Worm (Caenorhabditis elegans) whole organism, L2 larva: ENCODE data around the gene cyl-1.
A peak's percentile ranks its signal among the peaks of the same experiment; 100 is the strongest.

Source experiments
- C34F6.9 ChIP-seq: fragments of 150-350 bp; optimal IDR thresholded peaks from 2 replicates; lab custom pipeline; 2014; ENCODE audit warnings: missing biosample characterization, missing genetic modification characterization
- R02D3.7 ChIP-seq: fragments of 150-350 bp; optimal IDR thresholded peaks from 2 replicates; lab custom pipeline; 2014; ENCODE audit warnings: missing biosample characterization, missing genetic modification characterization
- Y55F3AM.14 ChIP-seq: fragments of 200-800 bp; sonication (Bioruptor generic); optimal IDR thresholded peaks from 2 replicates; lab custom pipeline; 2018; ENCODE audit warnings: mild to moderate bottlenecking, missing genetic modification characterization, missing compliant biosample characterization
- alr-1 ChIP-seq: fragments of 150-350 bp; optimal IDR thresholded peaks from 2 replicates; lab custom pipeline; 2014; ENCODE audit warnings: missing biosample characterization, missing genetic modification characterization
- aly-2 ChIP-seq: fragments of 150-350 bp; optimal IDR thresholded peaks from 2 replicates; lab custom pipeline; 2014; ENCODE audit warnings: missing biosample characterization, missing genetic modification characterization
- ama-1 ChIP-seq: fragments of 150-350 bp; optimal IDR thresholded peaks from 2 replicates; lab custom pipeline; 2018; ENCODE audit warnings: inconsistent platforms
- ceh-82 ChIP-seq: fragments of 150-350 bp; optimal IDR thresholded peaks from 2 replicates; lab custom pipeline; 2014; ENCODE audit warnings: missing biosample characterization, missing genetic modification characterization
- crh-2 ChIP-seq: sonication (generic microtip); optimal IDR thresholded peaks from 2 replicates; lab custom pipeline; 2017; ENCODE audit warnings: missing biosample characterization, missing genetic modification characterization
- egl-27 ChIP-seq: sonication (generic microtip); optimal IDR thresholded peaks from 3 replicates; lab custom pipeline; 2017; ENCODE audit warnings: missing biosample characterization, missing genetic modification reagents, missing genetic modification characterization
- elt-3 ChIP-seq: sonication (generic microtip); optimal IDR thresholded peaks from 2 replicates; lab custom pipeline; 2017; ENCODE audit warnings: missing biosample characterization, missing genetic modification characterization
- fos-1 ChIP-seq: fragments of 150-350 bp; optimal IDR thresholded peaks from 2 replicates; lab custom pipeline; 2014; ENCODE audit warnings: missing biosample characterization, missing genetic modification characterization
- lin-11 ChIP-seq: fragments of 150-350 bp; sonication (generic microtip); optimal IDR thresholded peaks from 2 replicates; lab custom pipeline; 2014; ENCODE audit warnings: missing biosample characterization, missing genetic modification characterization, inconsistent platforms, mixed read lengths
- lin-13 ChIP-seq: fragments of 150-350 bp; optimal IDR thresholded peaks from 2 replicates; lab custom pipeline; 2014; ENCODE audit warnings: missing biosample characterization, missing genetic modification reagents, missing genetic modification characterization
- lin-39 ChIP-seq: fragments of 150-350 bp; optimal IDR thresholded peaks from 2 replicates; lab custom pipeline; 2014; ENCODE audit warnings: missing biosample characterization, missing genetic modification reagents, missing genetic modification characterization
- lsy-2 ChIP-seq, 2 experiments: fragments of 150-350 bp in 1 of 2; sonication (generic microtip) in 1 of 2; optimal IDR thresholded peaks; 2 replicates each; lab custom pipeline; 2014 to 2017; ENCODE audit warnings: missing biosample characterization in 2 of 2, missing genetic modification characterization in 2 of 2
- mab-5 ChIP-seq: fragments of 150-350 bp; optimal IDR thresholded peaks from 2 replicates; lab custom pipeline; 2014; ENCODE audit warnings: missing biosample characterization, missing genetic modification characterization
- mdl-1 ChIP-seq, 2 experiments: fragments of 150-350 bp in 1 of 2; sonication (generic microtip) in 1 of 2; optimal IDR thresholded peaks; 2 replicates each; lab custom pipeline; 2017; ENCODE audit warnings: missing biosample characterization in 2 of 2, missing genetic modification characterization in 2 of 2
- nhr-129 ChIP-seq: fragments of 150-350 bp; optimal IDR thresholded peaks from 2 replicates; lab custom pipeline; 2014; ENCODE audit warnings: missing biosample characterization, missing genetic modification characterization
- nhr-21 ChIP-seq: fragments of 150-350 bp; optimal IDR thresholded peaks from 2 replicates; lab custom pipeline; 2014; ENCODE audit warnings: missing biosample characterization, missing genetic modification characterization
- nhr-237 ChIP-seq: fragments of 150-350 bp; optimal IDR thresholded peaks from 2 replicates; lab custom pipeline; 2014; ENCODE audit warnings: missing biosample characterization, missing genetic modification characterization
- nhr-6 ChIP-seq: fragments of 150-350 bp; optimal IDR thresholded peaks from 2 replicates; lab custom pipeline; 2014; ENCODE audit warnings: missing biosample characterization, missing genetic modification characterization
- nhr-77 ChIP-seq: fragments of 150-350 bp; optimal IDR thresholded peaks from 2 replicates; lab custom pipeline; 2014; ENCODE audit warnings: missing biosample characterization, missing genetic modification characterization
- peb-1 ChIP-seq: fragments of 150-350 bp; optimal IDR thresholded peaks from 2 replicates; lab custom pipeline; 2014; ENCODE audit warnings: missing biosample characterization, missing genetic modification characterization
- sma-3 ChIP-seq: sonication (generic microtip); optimal IDR thresholded peaks from 2 replicates; lab custom pipeline; 2016; ENCODE audit warnings: missing genetic modification reagents, missing genetic modification characterization, missing compliant biosample characterization
- sma-9 ChIP-seq, 2 experiments: fragments of 150-350 bp in 1 of 2; sonication (generic microtip) in 1 of 2; optimal IDR thresholded peaks; 2 replicates each; lab custom pipeline; 2014 to 2016; ENCODE audit warnings: missing genetic modification characterization in 2 of 2, mild to moderate bottlenecking in 1 of 2, missing biosample characterization in 1 of 2, missing compliant biosample characterization in 1 of 2, missing genetic modification reagents in 1 of 2, moderate library complexity in 1 of 2
- unc-39 ChIP-seq: fragments of 150-350 bp; optimal IDR thresholded peaks from 2 replicates; lab custom pipeline; 2014; ENCODE audit warnings: missing biosample characterization, missing genetic modification characterization
- unc-62 ChIP-seq: fragments of 150-350 bp; optimal IDR thresholded peaks from 2 replicates; lab custom pipeline; 2014; ENCODE audit warnings: missing biosample characterization, missing genetic modification reagents, missing genetic modification characterization
- zag-1 ChIP-seq: fragments of 150-350 bp; optimal IDR thresholded peaks from 2 replicates; lab custom pipeline; 2014; ENCODE audit warnings: missing biosample characterization, missing genetic modification characterization
- ztf-1 ChIP-seq: fragments of 200-800 bp; sonication (Bioruptor generic); conservative IDR thresholded peaks from 2 replicates; pipeline ENCODE4 v1.3.6; 2022; ENCODE audit warnings: missing genetic modification characterization, missing compliant biosample characterization
- ztf-11 ChIP-seq: sonication (generic microtip); optimal IDR thresholded peaks from 2 replicates; lab custom pipeline; 2017; ENCODE audit warnings: missing biosample characterization, missing genetic modification characterization
- ztf-4 ChIP-seq: fragments of 150-350 bp; optimal IDR thresholded peaks from 2 replicates; lab custom pipeline; 2014; ENCODE audit warnings: missing biosample characterization, missing genetic modification characterization

The cyl-1 gene

DNA sequence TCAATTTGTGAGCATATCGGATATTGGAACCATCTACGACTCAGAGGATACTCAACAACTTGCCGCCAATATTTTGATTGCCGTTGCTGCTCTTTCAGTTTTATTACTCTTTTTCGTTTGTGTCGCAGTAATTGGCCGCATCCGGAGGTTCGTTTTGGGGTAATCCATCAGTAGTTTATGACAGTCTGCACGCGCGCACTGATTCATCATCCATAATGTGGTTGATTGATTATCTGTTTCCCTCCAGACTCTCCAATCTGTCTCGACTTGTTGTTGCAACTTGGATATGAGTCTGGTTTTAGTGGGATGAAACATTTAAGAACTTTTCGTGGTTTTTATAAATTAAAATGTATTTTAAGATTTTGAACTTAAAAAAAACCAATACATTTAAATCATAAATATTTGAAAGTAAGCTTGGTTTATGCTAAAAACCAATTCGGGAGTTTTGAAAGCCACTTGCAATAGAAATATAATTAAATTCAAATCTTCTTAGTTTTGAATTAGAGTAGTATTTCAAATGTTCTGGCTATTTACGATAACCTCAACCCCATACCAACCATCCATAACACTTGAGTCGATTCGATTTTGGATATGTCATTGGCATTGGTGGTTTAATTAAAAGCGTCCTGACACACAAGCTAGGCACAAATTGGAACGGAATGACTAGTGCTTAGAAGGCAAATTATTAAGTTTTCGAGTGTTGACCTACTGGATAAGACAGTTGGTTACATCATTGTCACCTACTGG is 33.3 kb downstream of the cyl-1 start:
- TF ChIP-seq nhr-129 (no peak), unc-39 (tag; lab: Kevin White, UChicago) (no peak), R02D3.7 (tag; lab: Kevin White, UChicago) (no peak), egl-27 (tag; lab: Kevin White, UChicago) (no peak), peb-1 (tag; lab: Kevin White, UChicago) (no peak), mab-5 (tag; lab: Kevin White, UChicago) (no peak), Y55F3AM.14 (GFP tag; lab: Kevin White, UChicago) (no peak), alr-1 (no peak)

DNA sequence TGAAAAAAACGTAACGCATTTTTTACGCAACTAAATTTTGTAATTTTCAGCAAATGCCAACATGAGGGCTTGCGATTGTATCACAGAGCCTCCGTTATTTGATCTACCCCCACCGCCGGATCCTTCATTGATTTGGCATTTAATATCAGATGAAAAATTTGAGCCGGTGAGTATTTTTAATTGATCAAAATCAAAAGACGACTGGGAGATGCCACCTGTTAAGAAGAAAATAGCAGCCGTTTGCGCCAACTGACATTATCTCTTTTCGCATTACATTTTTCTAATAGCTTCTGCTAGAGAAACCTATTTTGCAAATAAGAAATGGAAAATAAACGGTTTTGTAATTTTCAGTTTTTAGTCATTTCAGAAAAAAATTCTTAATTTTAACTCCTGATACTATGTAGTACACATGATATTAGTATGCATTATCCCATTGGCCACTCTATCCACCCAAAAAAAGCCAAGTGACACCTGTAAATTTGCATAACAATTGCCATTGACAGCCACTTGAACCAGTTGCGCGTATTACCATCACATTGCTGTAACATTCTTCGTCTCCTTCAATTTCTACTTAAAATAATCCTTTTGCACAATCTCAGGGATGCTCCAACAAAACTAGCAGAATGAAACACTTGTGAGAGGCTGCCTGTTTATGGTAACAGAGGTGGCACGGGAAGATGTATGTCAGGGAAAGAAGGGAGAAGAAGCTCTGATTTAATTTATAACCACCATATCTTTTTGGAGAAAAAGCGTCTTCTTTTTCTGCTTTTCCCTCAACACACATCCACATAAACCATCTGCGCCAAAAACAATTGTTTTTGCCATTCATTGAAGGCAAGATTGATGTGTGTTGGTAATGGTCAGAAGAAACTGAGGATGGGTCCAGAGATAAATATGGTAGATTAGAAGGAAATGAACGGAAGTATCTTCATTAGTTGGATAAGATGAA is 34.9 kb downstream of the cyl-1 start, which contains the start of gene F58H1.5:
Gene F58H1.5, plus strand, starts transcription at position 51 of the 949 bp plus-strand sequence.
- TF ChIP-seq mab-5 (tag; lab: Kevin White, UChicago) (peak; percentile 72), fos-1 (no peak), sma-3 (GFP tag; lab: Kevin White, UChicago) (no peak)

DNA sequence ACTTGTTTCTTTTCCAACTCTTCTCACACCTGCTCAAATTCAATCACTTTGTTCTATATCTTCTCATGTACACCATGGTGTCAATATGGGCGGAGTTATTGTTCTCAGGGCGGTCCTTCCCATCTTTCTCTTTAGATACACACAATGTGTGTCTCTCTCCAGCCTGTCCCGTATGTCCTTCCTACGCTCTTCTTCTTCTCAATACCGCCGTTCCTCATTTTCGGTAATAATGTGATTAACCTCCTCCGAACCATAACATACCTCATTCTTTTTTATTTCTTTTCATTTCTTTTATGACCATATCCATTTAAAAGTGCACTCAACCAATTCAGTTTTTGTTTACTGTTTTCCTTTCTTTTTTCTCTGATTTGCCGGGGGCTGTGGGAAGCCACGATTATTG is 37.9 kb downstream of the cyl-1 start:
- TF ChIP-seq sma-3 (GFP tag; lab: Kevin White, UChicago) (no peak), aly-2 (tag; lab: Kevin White, UChicago) (no peak), zag-1 (tag; lab: Kevin White, UChicago) (no peak), lin-39 (tag; lab: Kevin White, UChicago) (no peak), sma-9 (GFP tag; optimal IDR thresholded peaks at IDR 0.05; lab: Kevin White, UChicago) (no peak), sma-9 (tag; optimal IDR thresholded peaks at IDR 0.05; lab: Kevin White, UChicago) (no peak), alr-1 (no peak), nhr-129 (no peak)

DNA sequence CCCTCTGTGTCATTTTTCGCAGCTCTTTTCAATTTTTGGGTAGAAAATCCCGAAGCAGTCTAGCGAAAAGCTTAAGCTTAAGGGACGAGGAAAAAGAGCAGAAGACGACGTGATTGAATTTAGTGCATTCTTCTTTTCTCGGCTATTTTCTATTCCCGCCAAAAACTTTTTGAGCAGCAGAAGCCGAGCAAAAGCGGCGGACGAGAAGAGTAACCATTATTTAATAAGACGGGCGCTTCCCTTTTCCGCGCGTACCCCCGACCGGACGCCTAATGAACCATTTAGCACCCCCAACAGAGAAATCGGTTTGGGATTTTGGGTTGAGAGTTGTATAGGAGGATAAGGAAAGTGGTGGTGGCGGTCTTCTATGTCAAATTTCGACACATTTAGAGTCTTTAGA is 39.9 kb downstream of the cyl-1 start:
- TF ChIP-seq unc-39 (tag; lab: Kevin White, UChicago) (no peak), nhr-129 (no peak), ztf-4 (tag; lab: Kevin White, UChicago) (no peak), lin-13 (GFP tag; lab: Kevin White, UChicago) (no peak), lin-11 (tag; lab: Kevin White, UChicago) (no peak), ama-1 (lab: Kevin White, UChicago) (no peak)

DNA sequence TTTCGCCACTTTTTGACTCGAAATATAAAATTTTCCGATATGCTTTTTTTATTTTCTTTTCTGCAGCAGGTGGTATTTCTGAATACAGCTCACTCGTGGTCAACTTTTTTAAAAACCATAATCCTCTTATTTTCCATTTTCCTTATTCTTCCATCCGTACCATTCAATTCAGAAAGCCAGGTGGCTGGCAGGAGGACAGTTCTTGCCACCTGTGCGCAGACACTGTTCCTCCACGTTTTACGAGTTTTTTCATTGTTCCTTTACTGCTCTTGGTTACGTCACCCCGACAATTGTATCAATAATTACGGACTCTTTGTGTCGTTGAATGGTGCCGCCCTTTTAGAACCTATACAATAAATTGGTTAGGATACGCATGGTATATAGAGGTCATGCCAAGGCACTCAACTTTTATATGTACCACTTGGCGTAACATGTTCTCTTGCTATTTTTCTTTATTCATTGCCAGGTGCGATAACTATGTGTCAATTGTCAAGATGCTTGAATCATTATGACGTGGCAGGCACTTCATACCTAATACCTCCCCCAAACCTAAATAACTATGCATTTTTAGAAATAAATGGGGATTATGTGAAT is 40.6 kb downstream of the cyl-1 start:
- TF ChIP-seq nhr-77 (tag; lab: Kevin White, UChicago) (no peak), lin-39 (tag; lab: Kevin White, UChicago) (no peak), unc-62 (GFP tag; lab: Kevin White, UChicago) (no peak), zag-1 (tag; lab: Kevin White, UChicago) (no peak), elt-3 (no peak), ceh-82 (tag; lab: Kevin White, UChicago) (no peak), unc-39 (tag; lab: Kevin White, UChicago) (no peak), nhr-237 (tag; lab: Kevin White, UChicago) (no peak), ztf-11 (tag; lab: Kevin White, UChicago) (no peak), crh-2 (tag; lab: Kevin White, UChicago) (no peak), lin-11 (tag; lab: Kevin White, UChicago) (no peak)

DNA sequence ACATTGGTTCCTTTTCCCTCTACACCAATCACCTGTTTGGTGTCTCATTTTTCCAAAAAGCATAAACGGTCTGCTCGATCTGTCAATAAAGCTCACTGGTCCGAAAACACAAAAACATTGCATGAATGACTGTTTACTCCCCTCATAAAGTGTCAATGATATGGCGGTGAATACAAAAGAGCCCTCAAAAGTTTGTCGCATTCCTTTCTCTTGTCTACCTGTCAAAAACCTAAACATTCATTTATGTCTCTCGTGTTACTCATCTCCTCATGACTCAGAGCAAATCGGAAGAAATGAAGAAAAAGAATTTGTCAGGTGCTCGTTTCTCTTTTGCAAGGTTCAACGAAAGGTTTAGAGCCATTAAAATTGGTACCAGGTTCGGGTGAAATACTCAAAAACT is 42.3 kb downstream of the cyl-1 start:
- TF ChIP-seq unc-62 (GFP tag; lab: Kevin White, UChicago) (no peak), aly-2 (tag; lab: Kevin White, UChicago) (no peak), nhr-237 (tag; lab: Kevin White, UChicago) (no peak), lsy-2 (tag; optimal IDR thresholded peaks at IDR 0.05; lab: Kevin White, UChicago) (no peak), C34F6.9 (tag; lab: Kevin White, UChicago) (no peak), lin-13 (GFP tag; lab: Kevin White, UChicago) (no peak), nhr-129 (no peak), mdl-1 (tag; optimal IDR thresholded peaks at IDR 0.05; lab: Kevin White, UChicago) (no peak), nhr-77 (tag; lab: Kevin White, UChicago) (no peak), crh-2 (tag; lab: Kevin White, UChicago) (no peak), ztf-11 (tag; lab: Kevin White, UChicago) (no peak), sma-3 (GFP tag; lab: Kevin White, UChicago) (no peak), unc-39 (tag; lab: Kevin White, UChicago) (no peak), ztf-1 (GFP tag; lab: Robert Waterston, UW) (no peak), nhr-6 (tag; lab: Kevin White, UChicago) (no peak), nhr-21 (tag; lab: Kevin White, UChicago) (no peak), ztf-4 (tag; lab: Kevin White, UChicago) (no peak), zag-1 (tag; lab: Kevin White, UChicago) (no peak)
